Worm (Caenorhabditis elegans): ENCODE results near the gene kel-10.

The kel-10 gene

DNA sequence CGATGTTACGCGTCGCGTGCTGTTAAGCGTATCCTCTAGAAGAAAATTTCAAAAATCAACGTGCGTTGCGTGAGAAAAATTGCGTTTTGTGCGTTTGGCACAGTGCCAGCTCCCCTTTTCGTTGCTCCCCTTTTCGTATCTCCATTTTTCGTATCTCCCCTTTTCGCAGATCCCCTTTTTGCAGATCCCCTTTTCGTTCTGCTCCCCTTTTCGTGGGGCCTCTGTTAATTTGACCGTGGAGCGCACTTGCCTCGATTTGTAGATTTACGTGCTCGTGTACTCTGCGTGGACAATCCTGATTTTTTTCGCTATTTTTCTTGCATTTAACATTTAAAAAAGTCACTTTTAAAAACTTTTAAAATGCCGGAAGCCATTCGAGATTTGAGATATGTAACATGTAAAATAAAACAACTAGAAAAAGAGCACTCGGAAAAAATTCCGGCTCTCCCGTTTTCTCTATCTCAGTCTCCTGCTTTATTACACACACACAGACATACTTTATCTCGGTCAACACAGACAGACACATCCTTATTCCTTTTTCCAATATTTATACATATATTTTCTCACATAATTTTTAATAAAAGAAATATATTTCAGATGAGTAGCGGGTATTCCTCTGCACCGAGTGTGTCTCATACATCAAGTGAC lies 22.5 kb upstream of the kel-10 start, which contains the start of gene ttll-4 (continued):
- TF ChIP-seq pha-4 (tag; optimal IDR thresholded peaks at IDR 0.05) (no peak), dve-1 (tag; optimal IDR thresholded peaks at IDR 0.05) (no peak), unc-3 (GFP tag; conservative IDR thresholded peaks at IDR 0.05) (no peak), unc-3 (tag; optimal IDR thresholded peaks at IDR 0.05) (peak; percentile 46), C38D4.7 (GFP tag; optimal IDR thresholded peaks at IDR 0.05) (no peak), gmeb-2 (tag; optimal IDR thresholded peaks at IDR 0.05) (peak; percentile 9), unc-55 (GFP tag; optimal IDR thresholded peaks at IDR 0.05) (no peak), hlh-15 (tag; optimal IDR thresholded peaks at IDR 0.05) (no peak), odd-2 (tag; optimal IDR thresholded peaks at IDR 0.05) (no peak), ahr-1 (tag; optimal IDR thresholded peaks at IDR 0.05) (peak; percentile 58), K02D7.2 (tag; optimal IDR thresholded peaks at IDR 0.05) (no peak), elt-2 (tag; optimal IDR thresholded peaks at IDR 0.05) (no peak), ceh-9 (tag; optimal IDR thresholded peaks at IDR 0.05) (no peak), eyg-1 (tag; optimal IDR thresholded peaks at IDR 0.05) (no peak), ceh-14 (tag; optimal IDR thresholded peaks at IDR 0.05) (peak; percentile 90), ref-2 (tag; optimal IDR thresholded peaks at IDR 0.05) (peak; percentile 88), hlh-30 (tag; optimal IDR thresholded peaks at IDR 0.05; ENCODE audit: insufficient read depth) (no peak)

DNA sequence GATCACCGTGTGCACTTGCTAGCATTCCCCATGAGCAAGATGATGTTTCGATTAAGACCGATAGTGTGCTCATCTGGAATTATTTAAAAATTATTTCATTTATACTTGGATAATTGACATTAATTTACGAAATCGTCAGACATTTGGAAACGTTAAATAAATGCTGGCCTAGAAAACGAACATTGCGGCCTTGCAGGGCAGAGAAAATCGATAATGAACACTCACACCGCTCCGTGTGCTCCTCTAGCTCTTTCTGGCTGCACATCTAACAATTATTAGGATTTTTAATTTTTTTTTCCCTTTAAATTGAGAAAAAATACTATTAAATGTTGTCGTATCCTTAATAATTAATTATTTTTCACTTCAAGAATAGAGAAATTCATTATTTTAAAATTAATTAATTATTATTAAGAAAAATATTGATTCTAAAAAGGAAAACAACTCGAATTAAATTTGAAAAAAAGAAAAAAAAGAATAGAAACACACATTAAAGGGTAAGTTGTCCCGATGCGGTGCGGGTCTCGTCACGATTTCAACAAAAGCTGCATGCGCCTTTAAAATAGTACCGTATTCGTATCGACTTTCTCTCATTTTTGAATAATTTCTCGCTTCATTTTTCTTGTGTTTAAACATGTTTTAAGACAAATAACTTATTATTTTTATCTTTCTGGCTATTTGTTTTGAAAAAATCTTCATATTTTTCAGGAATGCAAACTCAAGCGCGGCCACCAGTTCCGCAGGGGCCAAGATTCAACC lies 19.0 kb upstream of the kel-10 start, which contains the start of the genes gtf-2H3 and ham-3:
Gene gtf-2H3, minus strand, starts transcription at position 73 of the 756 bp plus-strand sequence.
Gene ham-3, plus strand, starts transcription at position 706 of the 756 bp plus-strand sequence.
- TF ChIP-seq ceh-31 (tag; optimal IDR thresholded peaks at IDR 0.05) (peak; percentile 28), ceh-48 (tag; optimal IDR thresholded peaks at IDR 0.05) (peak; percentile 90), ref-2 (tag; optimal IDR thresholded peaks at IDR 0.05) (no peak), unc-42 (tag; optimal IDR thresholded peaks at IDR 0.05) (peak; percentile 16)

DNA sequence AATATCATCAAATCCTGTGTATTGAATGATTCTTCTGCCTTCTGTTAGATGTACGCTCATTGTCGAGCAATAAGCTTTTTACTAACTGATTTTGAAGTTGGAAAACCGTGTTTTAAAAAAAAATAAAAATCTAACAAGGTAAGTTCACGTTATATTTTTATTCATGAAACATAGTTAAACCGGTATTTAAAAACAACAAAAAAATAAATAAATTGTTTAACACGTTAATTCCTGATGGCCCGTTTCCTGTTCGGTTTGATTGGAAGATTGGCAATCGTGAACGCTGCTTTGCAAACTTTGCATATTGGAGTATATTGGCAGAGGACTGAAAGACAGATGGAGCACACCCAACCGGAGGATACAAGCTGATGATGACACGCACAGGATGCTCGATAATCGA lies 17.6 kb upstream of the kel-10 start, which contains the start of gene ZK1128.3:
Gene ZK1128.3, minus strand, starts transcription at position 101 of the 400 bp plus-strand sequence.
- TF ChIP-seq fkh-6 (tag; optimal IDR thresholded peaks at IDR 0.05) (no peak), sox-4 (tag; optimal IDR thresholded peaks at IDR 0.05) (no peak), pha-2 (tag; optimal IDR thresholded peaks at IDR 0.05) (no peak), sox-2 (GFP tag; IDR thresholded peaks at IDR 0.05) (no peak), K09A11.1 (tag; optimal IDR thresholded peaks at IDR 0.05; ENCODE audit: insufficient read depth) (no peak), npax-4 (tag; optimal IDR thresholded peaks at IDR 0.05) (no peak), lim-6 (tag; optimal IDR thresholded peaks at IDR 0.05) (no peak), nfya-1 (tag; optimal IDR thresholded peaks at IDR 0.05) (no peak), tbx-7 (tag; optimal IDR thresholded peaks at IDR 0.05) (no peak), eyg-1 (tag; optimal IDR thresholded peaks at IDR 0.05) (no peak), ceh-24 (tag; optimal IDR thresholded peaks at IDR 0.05) (no peak)

DNA sequence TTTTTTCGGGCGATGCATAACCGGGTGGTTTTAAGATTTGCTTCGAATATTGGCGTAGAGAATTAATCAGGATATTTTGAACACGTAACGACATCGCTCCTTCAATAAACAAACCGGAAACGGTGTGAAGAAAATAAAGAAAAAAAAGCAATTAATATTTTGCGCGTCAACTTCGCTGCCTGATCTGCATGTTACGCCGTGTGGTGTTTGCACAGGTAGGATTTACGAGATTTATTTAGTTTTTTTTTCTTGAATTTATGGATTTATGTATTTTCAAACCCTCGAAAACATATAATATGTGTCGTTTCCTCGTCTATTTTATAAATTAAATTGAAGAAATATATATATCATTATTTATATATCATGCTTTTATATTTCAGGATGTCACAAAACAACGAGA lies 13.4 kb upstream of the kel-10 start, which contains the start of the genes ZK1128.1 and mett-10:
Gene ZK1128.1, minus strand, starts transcription at position 99 of the 400 bp plus-strand sequence.
Gene mett-10, plus strand, starts transcription at position 375 of the 400 bp plus-strand sequence.
- TF ChIP-seq ttx-3 (tag; optimal IDR thresholded peaks at IDR 0.05) (no peak), sox-2 (GFP tag; IDR thresholded peaks at IDR 0.05) (no peak), unc-42 (tag; optimal IDR thresholded peaks at IDR 0.05) (peak; percentile 13), rnt-1 (tag; optimal IDR thresholded peaks at IDR 0.05) (no peak)

DNA sequence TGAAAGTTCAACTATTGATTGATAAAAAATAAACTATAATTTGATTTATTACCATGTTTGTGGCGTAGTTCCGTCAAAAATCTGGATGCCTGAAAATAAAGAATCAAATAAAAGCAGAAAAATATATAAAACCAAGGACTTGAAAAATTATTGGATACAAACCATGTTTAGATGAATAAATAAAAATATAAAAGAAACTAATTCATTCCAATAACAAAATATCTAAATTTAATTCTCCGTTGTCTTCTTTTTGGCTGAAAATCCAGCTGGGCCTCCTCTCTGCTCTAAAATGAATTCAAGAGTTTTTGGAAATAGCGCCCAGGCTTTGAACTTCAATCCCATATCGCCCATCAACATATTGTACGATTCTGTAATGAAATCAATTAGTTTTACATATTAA lies 11.7 kb upstream of the kel-10 start, which contains the start of gene vps-29:
Gene vps-29, minus strand, starts transcription at position 101 of the 400 bp plus-strand sequence.
- no peak for TF ChIP-seq dmd-4 (tag; optimal IDR thresholded peaks at IDR 0.05; ENCODE audit: borderline replicate concordance)
